Worm (Caenorhabditis elegans): ENCODE data around the gene Y43F8C.3.

Y43F8C.3 gene

DNA sequence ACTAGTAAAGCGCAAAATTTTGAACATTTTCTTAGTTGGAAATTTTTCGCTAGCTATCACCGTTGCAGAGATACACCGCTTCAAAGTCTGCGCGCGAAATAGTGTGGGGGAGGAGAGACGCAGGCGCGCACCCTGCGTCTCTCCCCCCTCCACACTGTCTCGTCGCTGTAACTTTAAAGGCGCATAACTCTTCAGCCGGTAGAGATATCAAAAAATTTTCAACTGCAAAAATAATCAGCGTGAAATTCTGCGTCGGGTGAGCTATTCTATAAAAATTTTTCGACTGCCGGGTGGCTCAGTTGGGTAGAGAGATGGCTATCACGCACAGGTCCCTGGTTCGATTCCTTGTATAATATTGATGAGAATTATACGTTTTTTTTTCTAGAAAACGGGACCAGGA lies 7.1 kb upstream of the Y43F8C.3 start (continued):
- no peak for TF ChIP-seq Y67H2A.10 (GFP tag; conservative IDR thresholded peaks at IDR 0.05)
- TF ChIP-seq let-526 (GFP tag; IDR thresholded peaks at IDR 0.05), result 0 out of 2 replicates have a peak, but pooled peaks have one; percentile 50
- no peak for TF ChIP-seq cebp-1 (GFP tag; IDR thresholded peaks at IDR 0.05)
- TF ChIP-seq cebp-1 (tag; optimal IDR thresholded peaks at IDR 0.05), result no peak
- no peak for TF ChIP-seq F37B4.10 (GFP tag; IDR thresholded peaks at IDR 0.05)
- TF ChIP-seq lin-40 (tag; optimal IDR thresholded peaks at IDR 0.05), result no peak
- TF ChIP-seq nhr-120 (GFP tag; IDR thresholded peaks at IDR 0.05), result no peak
- no peak for TF ChIP-seq ceh-58 (GFP tag; IDR thresholded peaks at IDR 0.05)
- no peak for TF ChIP-seq snpc-3.4 (tag; optimal IDR thresholded peaks at IDR 0.05)
- TF ChIP-seq ZK185.1 (tag; optimal IDR thresholded peaks at IDR 0.05; ENCODE audit: poor library complexity, severe bottlenecking), result no peak
- TF ChIP-seq hrde-1 (tag; optimal IDR thresholded peaks at IDR 0.05; ENCODE audit: borderline replicate concordance), result no peak
- no peak for TF ChIP-seq ceh-79 (tag; optimal IDR thresholded peaks at IDR 0.05)
- no peak for TF ChIP-seq ceh-100 (GFP tag; IDR thresholded peaks at IDR 0.05)
- TF ChIP-seq F55B11.4 (tag; optimal IDR thresholded peaks at IDR 0.05; ENCODE audit: borderline replicate concordance, insufficient read depth), result no peak
- TF ChIP-seq lir-1 (GFP tag; conservative IDR thresholded peaks at IDR 0.05), result no peak
- no peak for TF ChIP-seq ztf-6 (GFP tag; IDR thresholded peaks at IDR 0.05)
- TF ChIP-seq xnd-1 (tag; optimal IDR thresholded peaks at IDR 0.05), result no peak
- TF ChIP-seq unc-130 (GFP tag; optimal IDR thresholded peaks at IDR 0.05), result no peak
- no peak for TF ChIP-seq nhr-80 (tag; optimal IDR thresholded peaks at IDR 0.05)
- 0 out of 2 replicates have a peak, but pooled peaks have one; percentile 58 for TF ChIP-seq nfya-2 (GFP tag; IDR thresholded peaks at IDR 0.05)
- TF ChIP-seq atf-7 (tag; optimal IDR thresholded peaks at IDR 0.05), result no peak
- no peak for TF ChIP-seq C06A6.2 (GFP tag; conservative IDR thresholded peaks at IDR 0.05)
- TF ChIP-seq F39B2.1 (GFP tag; IDR thresholded peaks at IDR 0.05), result 0 out of 2 replicates have a peak, but pooled peaks have one; percentile 3
- TF ChIP-seq chd-7 (tag; optimal IDR thresholded peaks at IDR 0.05), result no peak
- TF ChIP-seq hmg-20 (GFP tag; IDR thresholded peaks at IDR 0.05), result no peak
- TF ChIP-seq let-607 (tag; optimal IDR thresholded peaks at IDR 0.05), result no peak
- TF ChIP-seq dox-1 (GFP tag; IDR thresholded peaks at IDR 0.05), result no peak
- TF ChIP-seq snpc-1.1 (tag; optimal IDR thresholded peaks at IDR 0.05; ENCODE audit: insufficient read depth), result no peak
- no peak for TF ChIP-seq rec-8 (tag; optimal IDR thresholded peaks at IDR 0.05)
- TF ChIP-seq ekl-4 (GFP tag; IDR thresholded peaks at IDR 0.05), result no peak
- TF ChIP-seq akir-1 (GFP tag; optimal IDR thresholded peaks at IDR 0.05), result no peak

- TF ChIP-seq gei-17 (GFP tag; optimal IDR thresholded peaks at IDR 0.05) (no peak), rpc-1 (optimal IDR thresholded peaks at IDR 0.05) (no peak), rpc-1 (tag; optimal IDR thresholded peaks at IDR 0.05) (no peak), zfh-2 (GFP tag; conservative IDR thresholded peaks at IDR 0.05) (peak; percentile 82), fkh-3 (tag; optimal IDR thresholded peaks at IDR 0.05) (no peak), egrh-3 (GFP tag; IDR thresholded peaks at IDR 0.05) (peak; percentile 77; the same call in 1 of the 2 replicates)
Observed at ce11 chrV:19625719-19626118, 3.3 kb upstream of the Y43F8C.3 start.

ce11 chrV:19624749-19625148 lies 2.3 kb upstream of the Y43F8C.3 start, which contains the start of gene dyf-19:
Gene dyf-19 (plus strand): TSS chrV:19625049.
- no peak for TF ChIP-seq unc-130 (GFP tag; optimal IDR thresholded peaks at IDR 0.05)
- no peak for TF ChIP-seq F57C9.4 (tag; optimal IDR thresholded peaks at IDR 0.05)
- no peak for TF ChIP-seq cebp-1 (GFP tag; IDR thresholded peaks at IDR 0.05)
- no peak for TF ChIP-seq cebp-1 (tag; optimal IDR thresholded peaks at IDR 0.05)
- no peak for TF ChIP-seq nhr-80 (tag; optimal IDR thresholded peaks at IDR 0.05)
- no peak for TF ChIP-seq F33H1.4 (GFP tag; IDR thresholded peaks at IDR 0.05)
- TF ChIP-seq egl-18 (GFP tag; IDR thresholded peaks at IDR 0.05), result no peak
